Fruit fly (Drosophila melanogaster) whole organism, embryonic: ENCODE results near the gene CG16749.

Source experiments
- Abd-B ChIP-seq: fragments of 200-800 bp; sonication (Bioruptor generic); optimal IDR thresholded peaks from 2 replicates; lab custom pipeline; 2018; ENCODE audit warnings: missing biosample characterization, mild to moderate bottlenecking, missing genetic modification characterization, moderate library complexity
- CG10147 ChIP-seq: fragments of 200-800 bp; sonication (Bioruptor generic); optimal IDR thresholded peaks from 2 replicates; lab custom pipeline; 2019; ENCODE audit warnings: missing biosample characterization, mild to moderate bottlenecking, missing genetic modification characterization, moderate library complexity
- CG11085 ChIP-seq: fragments of 200-800 bp; sonication (Bioruptor generic); IDR thresholded peaks from 2 replicates; pipeline ENCODE4 v1.3.6; 2022; ENCODE audit warnings: missing biosample characterization, missing genetic modification characterization
- CG11456 ChIP-seq: fragments of 200-800 bp; sonication (Bioruptor generic); IDR thresholded peaks from 3 replicates; pipeline ENCODE4 v1.3.6; 2022; ENCODE audit warnings: missing biosample characterization, missing genetic modification characterization
- CG12104 ChIP-seq: fragments of 200-800 bp; sonication (Bioruptor generic); optimal IDR thresholded peaks from 3 replicates; lab custom pipeline; 2016; ENCODE audit warnings: missing biosample characterization, missing genetic modification characterization
- CG12391 ChIP-seq: fragments of 200-800 bp; sonication (Bioruptor generic); optimal IDR thresholded peaks from 3 replicates; lab custom pipeline; 2018; ENCODE audit warnings: missing biosample characterization, mild to moderate bottlenecking, missing genetic modification characterization, moderate library complexity
- CG12744 ChIP-seq: fragments of 200-800 bp; sonication (Bioruptor generic); optimal IDR thresholded peaks from 2 replicates; lab custom pipeline; 2016; ENCODE audit warnings: missing biosample characterization, missing genetic modification characterization
- CG15601 ChIP-seq: fragments of 200-800 bp; sonication (Bioruptor generic); optimal IDR thresholded peaks from 3 replicates; lab custom pipeline; 2019; ENCODE audit warnings: missing biosample characterization, mild to moderate bottlenecking, missing genetic modification characterization, moderate library complexity
- CG16779 ChIP-seq: fragments of 200-800 bp; sonication (Bioruptor generic); IDR thresholded peaks from 2 replicates; pipeline ENCODE4 v1.3.6; 2022; ENCODE audit warnings: missing biosample characterization, missing genetic modification characterization
- CG17912 ChIP-seq: fragments of 200-800 bp; sonication (Bioruptor generic); optimal IDR thresholded peaks from 2 replicates; lab custom pipeline; 2018; ENCODE audit warnings: missing biosample characterization, mild to moderate bottlenecking, missing genetic modification characterization
- CG2120 ChIP-seq: fragments of 200-800 bp; sonication (Bioruptor generic); optimal IDR thresholded peaks from 3 replicates; lab custom pipeline; 2016; ENCODE audit warnings: missing biosample characterization, missing genetic modification characterization
- CG2875 ChIP-seq: fragments of 200-800 bp; sonication (Bioruptor generic); optimal IDR thresholded peaks from 2 replicates; lab custom pipeline; 2017; ENCODE audit warnings: missing biosample characterization, mild to moderate bottlenecking, missing genetic modification characterization, missing genetic modification reagents
- CG31224 ChIP-seq: fragments of 200-800 bp; sonication (Bioruptor generic); IDR thresholded peaks from 2 replicates; pipeline ENCODE4 v1.3.6; 2022; ENCODE audit warnings: missing biosample characterization, missing genetic modification characterization
- CG31365 ChIP-seq: fragments of 200-800 bp; sonication (Bioruptor generic); optimal IDR thresholded peaks from 2 replicates; lab custom pipeline; 2018; ENCODE audit warnings: missing biosample characterization, mild to moderate bottlenecking, missing genetic modification characterization
- CG3163 ChIP-seq: fragments of 200-800 bp; sonication (Bioruptor generic); optimal IDR thresholded peaks from 3 replicates; lab custom pipeline; 2016; ENCODE audit warnings: missing biosample characterization, missing genetic modification characterization
- CG32767 ChIP-seq: fragments of 200-800 bp; sonication (Bioruptor generic); IDR thresholded peaks from 2 replicates; pipeline ENCODE4 v1.3.6; 2022; ENCODE audit warnings: missing biosample characterization, missing genetic modification characterization
- CG43689 ChIP-seq: fragments of 200-800 bp; sonication (Bioruptor generic); IDR thresholded peaks from 2 replicates; pipeline ENCODE4 v1.3.6; 2022; ENCODE audit warnings: missing biosample characterization, missing genetic modification characterization
- CG6791 ChIP-seq: fragments of 200-800 bp; sonication (Bioruptor generic); IDR thresholded peaks from 3 replicates; pipeline ENCODE4 v1.3.6; 2022; ENCODE audit warnings: missing biosample characterization, missing genetic modification characterization; ENCODE audit not compliant: partially characterized antibody
- Dip2 ChIP-seq: fragments of 200-800 bp; sonication (Bioruptor generic); IDR thresholded peaks from 2 replicates; pipeline ENCODE4 v1.3.6; 2022; ENCODE audit warnings: missing biosample characterization, missing genetic modification characterization
- Dp ChIP-seq: fragments of 200-800 bp; sonication (Bioruptor generic); optimal IDR thresholded peaks from 2 replicates; lab custom pipeline; 2018; ENCODE audit warnings: missing biosample characterization, mild to moderate bottlenecking, missing genetic modification characterization, moderate library complexity
- ERR ChIP-seq: fragments of 200-800 bp; sonication (Bioruptor generic); optimal IDR thresholded peaks from 2 replicates; lab custom pipeline; 2016; ENCODE audit warnings: missing biosample characterization, missing genetic modification characterization
- Eip74EF ChIP-seq, 2 experiments: fragments of 200-800 bp in 1 of 2; fragments of >200 bp in 1 of 2; sonication (Bioruptor generic) in 1 of 2; optimal IDR thresholded peaks; 2 replicates each; lab custom pipeline; 2017 to 2019; ENCODE audit warnings: missing biosample characterization in 2 of 2, missing genetic modification characterization in 2 of 2, mild to moderate bottlenecking in 1 of 2, moderate library complexity in 1 of 2
- Fer1 ChIP-seq: fragments of 200-800 bp; sonication (Bioruptor generic); optimal IDR thresholded peaks from 2 replicates; lab custom pipeline; 2017; ENCODE audit warnings: missing biosample characterization, mild to moderate bottlenecking, missing genetic modification characterization
- HLH3B ChIP-seq: fragments of 200-800 bp; sonication (Bioruptor generic); IDR thresholded peaks from 2 replicates; pipeline ENCODE4 v1.3.6; 2022; ENCODE audit warnings: missing biosample characterization, missing genetic modification characterization
- Jarid2 ChIP-seq: fragments of 200-800 bp; sonication (Bioruptor generic); optimal IDR thresholded peaks from 3 replicates; lab custom pipeline; 2017; ENCODE audit warnings: mild to moderate bottlenecking, missing biosample characterization, missing genetic modification reagents, missing genetic modification characterization
- Max ChIP-seq: fragments of 200-800 bp; sonication (Bioruptor generic); optimal IDR thresholded peaks from 2 replicates; lab custom pipeline; 2016; ENCODE audit warnings: missing biosample characterization, mild to moderate bottlenecking, missing genetic modification characterization
- Neu2 ChIP-seq: fragments of 200-800 bp; sonication (Bioruptor generic); optimal IDR thresholded peaks from 3 replicates; lab custom pipeline; 2016; ENCODE audit warnings: missing biosample characterization, missing genetic modification characterization, borderline replicate concordance
- Nf-YC ChIP-seq: fragments of 200-800 bp; optimal IDR thresholded peaks from 3 replicates; lab custom pipeline; 2019; ENCODE audit warnings: missing biosample characterization, mild to moderate bottlenecking, missing genetic modification characterization, moderate library complexity
- Ptx1 ChIP-seq: fragments of 200-800 bp; sonication (Bioruptor generic); IDR thresholded peaks from 2 replicates; pipeline ENCODE4 v1.3.6; 2022; ENCODE audit warnings: missing biosample characterization, missing genetic modification characterization
- amos ChIP-seq: fragments of 200-800 bp; sonication (Bioruptor generic); IDR thresholded peaks from 2 replicates; pipeline ENCODE4 v1.3.6; 2022; ENCODE audit warnings: missing biosample characterization, missing genetic modification characterization; ENCODE audit not compliant: partially characterized antibody
- bowl ChIP-seq: fragments of 200-800 bp; sonication (Bioruptor generic); IDR thresholded peaks from 2 replicates; pipeline ENCODE4 v1.3.6; 2022; ENCODE audit warnings: missing biosample characterization, missing genetic modification characterization
- chinmo ChIP-seq: fragments of 200-800 bp; sonication (Bioruptor generic); IDR thresholded peaks from 4 replicates; pipeline ENCODE4 v1.3.6; 2022; ENCODE audit warnings: missing biosample characterization, missing genetic modification characterization; ENCODE audit not compliant: partially characterized antibody
- disco-r ChIP-seq: fragments of 200-800 bp; sonication (Bioruptor generic); optimal IDR thresholded peaks from 2 replicates; lab custom pipeline; 2016; ENCODE audit warnings: missing biosample characterization, missing genetic modification characterization
- dm ChIP-seq: fragments of 200-800 bp; sonication (Bioruptor generic); optimal IDR thresholded peaks from 3 replicates; lab custom pipeline; 2016; ENCODE audit warnings: missing biosample characterization, missing genetic modification characterization
- dpn ChIP-seq, 2 experiments: fragments of 200-800 bp; sonication (Bioruptor generic); optimal IDR thresholded peaks; 3 replicates each; lab custom pipeline; 2016; ENCODE audit warnings: missing biosample characterization in 2 of 2, missing genetic modification characterization in 2 of 2
- fd3F ChIP-seq: fragments of 200-800 bp; sonication (Bioruptor generic); optimal IDR thresholded peaks from 2 replicates; lab custom pipeline; 2018; ENCODE audit warnings: missing biosample characterization, mild to moderate bottlenecking, missing genetic modification characterization, moderate library complexity
- fd64A ChIP-seq: fragments of 200-800 bp; sonication (Bioruptor generic); optimal IDR thresholded peaks from 3 replicates; lab custom pipeline; 2018; ENCODE audit warnings: missing biosample characterization, mild to moderate bottlenecking, missing genetic modification characterization
- gro ChIP-seq: fragments of 200-800 bp; sonication (Bioruptor generic); optimal IDR thresholded peaks from 2 replicates; lab custom pipeline; 2016; ENCODE audit warnings: missing biosample characterization, missing genetic modification characterization
- hb ChIP-seq: fragments of 200-800 bp; sonication (Bioruptor generic); IDR thresholded peaks from 3 replicates; pipeline ENCODE4 v1.3.6; 2022; ENCODE audit warnings: missing biosample characterization, missing genetic modification characterization; ENCODE audit not compliant: partially characterized antibody
- jumu ChIP-seq: fragments of 200-800 bp; sonication (Bioruptor generic); optimal IDR thresholded peaks from 3 replicates; lab custom pipeline; 2016; ENCODE audit warnings: missing biosample characterization, missing genetic modification characterization
- lola ChIP-seq, 3 experiments: fragments of >200 bp in 2 of 3; fragments of 200-800 bp in 1 of 3; sonication (Bioruptor generic) in 1 of 3; optimal IDR thresholded peaks; 2 replicates each; lab custom pipeline; 2017 to 2019; ENCODE audit warnings: missing biosample characterization in 3 of 3, missing genetic modification characterization in 3 of 3, mild to moderate bottlenecking in 1 of 3, moderate library complexity in 1 of 3
- nerfin-1 ChIP-seq: fragments of 200-800 bp; sonication (Bioruptor generic); optimal IDR thresholded peaks from 3 replicates; lab custom pipeline; 2019; ENCODE audit warnings: missing biosample characterization, mild to moderate bottlenecking, missing genetic modification characterization, moderate library complexity
- nerfin-2 ChIP-seq: fragments of 200-800 bp; sonication (Bioruptor generic); IDR thresholded peaks from 2 replicates; pipeline ENCODE4 v1.3.6; 2022; ENCODE audit warnings: missing biosample characterization, missing genetic modification characterization; ENCODE audit not compliant: partially characterized antibody
- pho ChIP-seq: fragments of 200-800 bp; sonication (Bioruptor generic); optimal IDR thresholded peaks from 2 replicates; lab custom pipeline; 2016; ENCODE audit warnings: missing biosample characterization, missing genetic modification characterization
- pum ChIP-seq: fragments of 200-800 bp; sonication (Bioruptor generic); optimal IDR thresholded peaks from 2 replicates; lab custom pipeline; 2016; ENCODE audit warnings: missing biosample characterization, missing genetic modification characterization
- ranshi ChIP-seq: fragments of 200-800 bp; sonication (Bioruptor generic); IDR thresholded peaks from 2 replicates; pipeline ENCODE4 v1.3.6; 2022; ENCODE audit warnings: missing biosample characterization, missing genetic modification characterization
- rib ChIP-seq: fragments of 200-800 bp; sonication (Bioruptor generic); IDR thresholded peaks from 2 replicates; pipeline ENCODE4 v1.3.6; 2022; ENCODE audit warnings: missing biosample characterization, missing genetic modification characterization
- slp2 ChIP-seq: fragments of 200-800 bp; sonication (Bioruptor generic); optimal IDR thresholded peaks from 2 replicates; lab custom pipeline; 2016; ENCODE audit warnings: missing biosample characterization, missing genetic modification characterization
- tna ChIP-seq: fragments of 200-800 bp; sonication (Bioruptor generic); IDR thresholded peaks from 2 replicates; pipeline ENCODE4 v1.3.6; 2022; ENCODE audit warnings: missing biosample characterization, missing genetic modification characterization; ENCODE audit not compliant: partially characterized antibody
- vnd ChIP-seq: fragments of 200-800 bp; sonication (Bioruptor generic); IDR thresholded peaks from 3 replicates; pipeline ENCODE4 v1.3.6; 2022; ENCODE audit warnings: missing biosample characterization, missing genetic modification characterization; ENCODE audit not compliant: partially characterized antibody
- zfh1 ChIP-seq: fragments of 200-800 bp; sonication (Bioruptor generic); IDR thresholded peaks from 3 replicates; pipeline ENCODE4 v1.3.6; 2022; ENCODE audit warnings: missing biosample characterization, missing genetic modification characterization

The CG16749 gene

DNA sequence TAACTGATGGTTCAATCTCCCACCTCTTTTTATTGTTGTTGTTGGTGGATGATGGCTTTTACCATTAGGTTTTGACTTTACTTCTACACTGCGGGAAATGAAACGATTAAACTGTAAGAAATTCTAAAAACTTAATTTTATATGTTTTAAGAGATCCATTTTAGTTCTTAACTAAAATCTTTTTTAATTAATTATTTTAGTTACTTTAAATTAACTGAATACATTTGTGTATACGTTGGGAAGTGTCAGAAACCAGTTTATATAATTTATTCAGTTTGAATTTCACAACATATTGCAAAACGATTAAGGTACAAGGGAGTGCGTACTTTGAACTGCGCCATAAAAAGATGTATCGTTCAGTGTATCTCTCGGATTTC is 21.6 kb upstream of the CG16749 start (continued):
- TF ChIP-seq CG12391 (tag; lab: Kevin White, UChicago), result peak; percentile 95
- TF ChIP-seq Abd-B (GFP tag; lab: Kevin White, UChicago), result no peak
- TF ChIP-seq amos (GFP tag; lab: Robert Waterston, UW), result no peak
- TF ChIP-seq Max (GFP tag; lab: Kevin White, UChicago), result peak; percentile 78
- TF ChIP-seq tna (GFP tag; lab: Robert Waterston, UW), result no peak
- no peak for TF ChIP-seq Ptx1 (GFP tag; lab: Robert Waterston, UW)
- TF ChIP-seq Eip74EF (GFP tag; optimal IDR thresholded peaks at IDR 0.05; lab: Kevin White, UChicago), result peak in 1 of 2 experiments; percentile 88
- no peak for TF ChIP-seq CG31365 (tag; lab: Kevin White, UChicago)
- TF ChIP-seq bowl (GFP tag; lab: Robert Waterston, UW), result no peak
- no peak for TF ChIP-seq CG43689 (GFP tag; lab: Robert Waterston, UW)
- TF ChIP-seq CG15601 (tag; lab: Kevin White, UChicago), result peak; percentile 90
- TF ChIP-seq CG31224 (GFP tag; lab: Robert Waterston, UW), result no peak
- no peak for TF ChIP-seq hb (GFP tag; lab: Robert Waterston, UW)
- no peak for TF ChIP-seq disco-r (GFP tag; lab: Kevin White, UChicago)
- TF ChIP-seq HLH3B (GFP tag; lab: Robert Waterston, UW), result no peak
- TF ChIP-seq Nf-YC, result peak; percentile 78
- no peak for TF ChIP-seq CG17912 (GFP tag; lab: Kevin White, UChicago)
- TF ChIP-seq pho (GFP tag; lab: Kevin White, UChicago), result peak; percentile 37
- peak in 1 of 3 experiments; percentile 89 for TF ChIP-seq lola (GFP tag; optimal IDR thresholded peaks at IDR 0.05; lab: Kevin White, UChicago)
- TF ChIP-seq nerfin-2 (GFP tag; lab: Robert Waterston, UW), result no peak
- peak; percentile 83 for TF ChIP-seq fd3F
- peak; percentile 0 for TF ChIP-seq slp2 (GFP tag; lab: Kevin White, UChicago)
- TF ChIP-seq CG10147, result peak; percentile 82
- no peak for TF ChIP-seq CG6791 (GFP tag; lab: Robert Waterston, UW)
- no peak for TF ChIP-seq CG16779
- TF ChIP-seq Dip2 (GFP tag; lab: Robert Waterston, UW), result no peak
- peak; percentile 30 for TF ChIP-seq pum (GFP tag; lab: Kevin White, UChicago)
- TF ChIP-seq CG3163 (GFP tag; lab: Kevin White, UChicago), result no peak
- TF ChIP-seq CG12744 (GFP tag; lab: Kevin White, UChicago), result no peak
- TF ChIP-seq gro (GFP tag; lab: Kevin White, UChicago), result no peak
- TF ChIP-seq vnd (GFP tag; lab: Robert Waterston, UW), result no peak
- no peak for TF ChIP-seq rib (GFP tag; lab: Robert Waterston, UW)
- no peak for TF ChIP-seq dm (GFP tag; lab: Kevin White, UChicago)
- TF ChIP-seq CG12104 (GFP tag; lab: Kevin White, UChicago), result peak; percentile 87
- TF ChIP-seq chinmo (GFP tag; lab: Robert Waterston, UW), result no peak
- no peak for TF ChIP-seq Neu2 (GFP tag; lab: Kevin White, UChicago)
- TF ChIP-seq dpn (GFP tag; optimal IDR thresholded peaks at IDR 0.05; lab: Kevin White, UChicago), result peak; percentile 56 to 84
- TF ChIP-seq nerfin-1, result peak; percentile 55
- no peak for TF ChIP-seq fd64A
- peak; percentile 17 for TF ChIP-seq jumu (GFP tag; lab: Kevin White, UChicago)
- TF ChIP-seq CG2875 (GFP tag; lab: Kevin White, UChicago), result peak; percentile 77
- no peak for TF ChIP-seq CG11456 (GFP tag; lab: Robert Waterston, UW)
- no peak for TF ChIP-seq zfh1
- no peak for TF ChIP-seq CG11085 (GFP tag; lab: Robert Waterston, UW)
- no peak for TF ChIP-seq ranshi (GFP tag; lab: Robert Waterston, UW)
- TF ChIP-seq Fer1, result peak; percentile 87
- no peak for TF ChIP-seq Dp
- TF ChIP-seq Jarid2 (GFP tag; lab: Kevin White, UChicago), result no peak
- TF ChIP-seq ERR, result no peak
- peak; percentile 72 for TF ChIP-seq CG2120 (GFP tag; lab: Kevin White, UChicago)
- TF ChIP-seq CG32767 (GFP tag; lab: Robert Waterston, UW), result no peak
